Fruit fly (Drosophila melanogaster) whole organism, embryonic: ENCODE measurements around the gene Tti1.

ENCODE experiments used
- Abd-B ChIP-seq: fragments of 200-800 bp; sonication (Bioruptor generic); optimal IDR thresholded peaks from 2 replicates; lab custom pipeline; 2018; ENCODE audit warnings: missing biosample characterization, mild to moderate bottlenecking, missing genetic modification characterization, moderate library complexity
- Awh ChIP-seq: fragments of 200-800 bp; sonication (Bioruptor generic); IDR thresholded peaks from 2 replicates; pipeline ENCODE4, ENCODE4 v1.3.6; 2022; ENCODE audit warnings: missing biosample characterization, missing genetic modification characterization
- B-H1 ChIP-seq: fragments of 200-800 bp; sonication (Bioruptor generic); IDR thresholded peaks from 3 replicates; pipeline ENCODE4 v1.3.6; 2022; ENCODE audit warnings: missing biosample characterization, missing genetic modification characterization
- CG10209 ChIP-seq: fragments of 200-800 bp; sonication (Bioruptor generic); optimal IDR thresholded peaks from 3 replicates; lab custom pipeline; 2017; ENCODE audit warnings: missing biosample characterization, mild to moderate bottlenecking, missing genetic modification characterization, missing genetic modification reagents
- CG10431 ChIP-seq: fragments of 200-800 bp; sonication (Bioruptor generic); optimal IDR thresholded peaks from 3 replicates; lab custom pipeline; 2018; ENCODE audit warnings: missing biosample characterization, mild to moderate bottlenecking, missing genetic modification characterization
- CG10543 ChIP-seq: fragments of 200-800 bp; sonication (Bioruptor generic); optimal IDR thresholded peaks from 3 replicates; lab custom pipeline; 2017; ENCODE audit warnings: missing biosample characterization, mild to moderate bottlenecking, missing genetic modification characterization, moderate library complexity
- CG10979 ChIP-seq: fragments of 200-800 bp; sonication (Bioruptor generic); optimal IDR thresholded peaks from 2 replicates; lab custom pipeline; 2018; ENCODE audit warnings: missing biosample characterization, mild to moderate bottlenecking, missing genetic modification characterization, moderate library complexity
- CG12155 ChIP-seq: fragments of 200-800 bp; sonication (Bioruptor generic); optimal IDR thresholded peaks from 3 replicates; lab custom pipeline; 2016; ENCODE audit warnings: missing biosample characterization, missing genetic modification characterization
- CG13123 ChIP-seq: fragments of 200-800 bp; sonication (Bioruptor generic); optimal IDR thresholded peaks from 2 replicates; lab custom pipeline; 2016; ENCODE audit warnings: missing biosample characterization, missing genetic modification characterization
- CG2678 ChIP-seq: fragments of 200-800 bp; sonication (Bioruptor generic); optimal IDR thresholded peaks from 3 replicates; lab custom pipeline; 2019; ENCODE audit warnings: missing biosample characterization, mild to moderate bottlenecking, missing genetic modification characterization, moderate library complexity
- CG2875 ChIP-seq: fragments of 200-800 bp; sonication (Bioruptor generic); optimal IDR thresholded peaks from 2 replicates; lab custom pipeline; 2017; ENCODE audit warnings: missing biosample characterization, mild to moderate bottlenecking, missing genetic modification characterization, missing genetic modification reagents
- CG5245 ChIP-seq: fragments of 200-800 bp; sonication (Bioruptor generic); optimal IDR thresholded peaks from 3 replicates; lab custom pipeline; 2016; ENCODE audit warnings: missing biosample characterization, missing genetic modification characterization
- CG6254 ChIP-seq: fragments of 200-800 bp; sonication (Bioruptor generic); optimal IDR thresholded peaks from 3 replicates; lab custom pipeline; 2017; ENCODE audit warnings: mild to moderate bottlenecking, missing biosample characterization, missing genetic modification reagents, missing genetic modification characterization
- CG6683 ChIP-seq: fragments of 200-800 bp; sonication (Bioruptor generic); optimal IDR thresholded peaks from 2 replicates; lab custom pipeline; 2017; ENCODE audit warnings: missing biosample characterization, mild to moderate bottlenecking, missing genetic modification characterization, missing genetic modification reagents
- CG6854 ChIP-seq: fragments of 200-800 bp; sonication (Bioruptor generic); optimal IDR thresholded peaks from 3 replicates; lab custom pipeline; 2017; ENCODE audit warnings: missing biosample characterization, mild to moderate bottlenecking, missing genetic modification characterization
- CG7745 ChIP-seq: fragments of 200-800 bp; sonication (Bioruptor generic); optimal IDR thresholded peaks from 2 replicates; lab custom pipeline; 2018; ENCODE audit warnings: missing biosample characterization, mild to moderate bottlenecking, missing genetic modification characterization, moderate library complexity
- CG8281 ChIP-seq: fragments of 200-800 bp; sonication (Bioruptor generic); optimal IDR thresholded peaks from 2 replicates; lab custom pipeline; 2018; ENCODE audit warnings: missing biosample characterization, mild to moderate bottlenecking, missing genetic modification characterization, moderate library complexity
- CrebB ChIP-seq: fragments of 200-800 bp; sonication (Bioruptor generic); optimal IDR thresholded peaks from 3 replicates; lab custom pipeline; 2018; ENCODE audit warnings: missing biosample characterization, mild to moderate bottlenecking, missing genetic modification characterization
- D19B ChIP-seq: fragments of 200-800 bp; sonication (Bioruptor generic); optimal IDR thresholded peaks from 2 replicates; lab custom pipeline; 2017; ENCODE audit warnings: missing biosample characterization, mild to moderate bottlenecking, missing genetic modification characterization
- E2f1 ChIP-seq: fragments of 200-800 bp; sonication (Bioruptor generic); IDR thresholded peaks from 2 replicates; pipeline ENCODE4 v1.3.6; 2022; ENCODE audit warnings: missing biosample characterization, missing genetic modification characterization
- Fer1 ChIP-seq: fragments of 200-800 bp; sonication (Bioruptor generic); optimal IDR thresholded peaks from 2 replicates; lab custom pipeline; 2017; ENCODE audit warnings: missing biosample characterization, mild to moderate bottlenecking, missing genetic modification characterization
- HLHmδ ChIP-seq: fragments of 200-800 bp; sonication (Bioruptor generic); optimal IDR thresholded peaks from 2 replicates; lab custom pipeline; 2018; ENCODE audit warnings: missing biosample characterization, mild to moderate bottlenecking, missing genetic modification characterization, moderate library complexity
- Hr39 ChIP-seq: fragments of >200 bp; optimal IDR thresholded peaks from 2 replicates; lab custom pipeline; 2017
- Mad ChIP-seq: fragments of 200-800 bp; sonication (Bioruptor generic); optimal IDR thresholded peaks from 2 replicates; lab custom pipeline; 2016; ENCODE audit warnings: missing biosample characterization, missing genetic modification characterization
- Nf-YB ChIP-seq: fragments of 200-800 bp; sonication (Bioruptor generic); optimal IDR thresholded peaks from 3 replicates; lab custom pipeline; 2019; ENCODE audit warnings: missing biosample characterization, mild to moderate bottlenecking, missing genetic modification characterization, moderate library complexity
- Nf-YC ChIP-seq: fragments of 200-800 bp; optimal IDR thresholded peaks from 3 replicates; lab custom pipeline; 2019; ENCODE audit warnings: missing biosample characterization, mild to moderate bottlenecking, missing genetic modification characterization, moderate library complexity
- Pdp1 ChIP-seq, 2 experiments: fragments of 200-800 bp; sonication (Bioruptor generic); optimal IDR thresholded peaks; 3 replicates each; lab custom pipeline; 2016; ENCODE audit warnings: missing biosample characterization in 2 of 2, missing genetic modification characterization in 2 of 2, mild to moderate bottlenecking in 1 of 2, moderate library complexity in 1 of 2
- Ssrp ChIP-seq: fragments of 200-800 bp; sonication (Bioruptor generic); optimal IDR thresholded peaks from 2 replicates; lab custom pipeline; 2018; ENCODE audit warnings: missing biosample characterization, mild to moderate bottlenecking, missing genetic modification characterization, moderate library complexity
- Trl ChIP-seq, 3 experiments: fragments of >200 bp in 2 of 3; fragments of 200-800 bp in 1 of 3; sonication (Bioruptor generic) in 1 of 3; optimal IDR thresholded peaks; 2 replicates in 1 of 3; 3 replicates in 2 of 3; lab custom pipeline; 2016 to 2017; ENCODE audit warnings: missing biosample characterization in 1 of 3, missing genetic modification characterization in 1 of 3
- chn ChIP-seq: fragments of 200-800 bp; sonication (Bioruptor generic); optimal IDR thresholded peaks from 2 replicates; lab custom pipeline; 2016; ENCODE audit warnings: missing biosample characterization, missing genetic modification characterization
- crp ChIP-seq, 2 experiments: fragments of 200-800 bp; sonication (Bioruptor generic); optimal IDR thresholded peaks; 2 replicates in 1 of 2; 3 replicates in 1 of 2; lab custom pipeline; 2017; ENCODE audit warnings: missing biosample characterization in 2 of 2, missing genetic modification characterization in 2 of 2, mild to moderate bottlenecking in 1 of 2, moderate library complexity in 1 of 2
- en ChIP-seq: fragments of 200-800 bp; sonication (Bioruptor generic); optimal IDR thresholded peaks from 2 replicates; lab custom pipeline; 2016; ENCODE audit warnings: missing biosample characterization, missing genetic modification characterization
- gem ChIP-seq: fragments of 200-800 bp; sonication (Bioruptor generic); optimal IDR thresholded peaks from 2 replicates; lab custom pipeline; 2019; ENCODE audit warnings: missing biosample characterization, mild to moderate bottlenecking, missing genetic modification characterization, moderate library complexity
- klu ChIP-seq: fragments of 200-800 bp; sonication (Bioruptor generic); IDR thresholded peaks from 2 replicates; pipeline ENCODE4 v1.3.6; 2022; ENCODE audit warnings: missing biosample characterization, missing genetic modification characterization
- lab ChIP-seq: fragments of 200-800 bp; sonication (Bioruptor generic); optimal IDR thresholded peaks from 3 replicates; lab custom pipeline; 2017; ENCODE audit warnings: missing biosample characterization, missing genetic modification characterization, mild to moderate bottlenecking, moderate library complexity, missing genetic modification reagents
- lmd ChIP-seq: fragments of 200-800 bp; sonication (Bioruptor generic); IDR thresholded peaks from 2 replicates; pipeline ENCODE4 v1.3.6; 2022; ENCODE audit warnings: missing biosample characterization, missing genetic modification characterization
- nau ChIP-seq: fragments of 200-800 bp; sonication (Bioruptor generic); optimal IDR thresholded peaks from 3 replicates; lab custom pipeline; 2017; ENCODE audit warnings: missing biosample characterization, mild to moderate bottlenecking, missing genetic modification characterization, missing genetic modification reagents
- pan ChIP-seq, 4 experiments: fragments of >200 bp in 3 of 4; fragments of 200-800 bp in 1 of 4; sonication (Bioruptor generic) in 1 of 4; optimal IDR thresholded peaks in 3 of 4; IDR thresholded peaks in 1 of 4; 2 replicates each; pipeline versions ENCODE4 v1.3.6 to Lab custom; 2017 to 2022; ENCODE audit warnings: missing biosample characterization in 2 of 4, missing genetic modification characterization in 2 of 4, mixed read lengths in 1 of 4
- pb ChIP-seq: fragments of 200-800 bp; sonication (Bioruptor generic); optimal IDR thresholded peaks from 3 replicates; lab custom pipeline; 2016; ENCODE audit warnings: missing biosample characterization, missing genetic modification characterization
- peb ChIP-seq: fragments of 200-800 bp; sonication (Bioruptor generic); IDR thresholded peaks from 2 replicates; pipeline ENCODE4 v1.3.6; 2022; ENCODE audit warnings: missing biosample characterization, missing genetic modification characterization
- sc ChIP-seq, 3 experiments: fragments of >200 bp in 2 of 3; fragments of 200-800 bp in 1 of 3; sonication (Bioruptor generic) in 1 of 3; optimal IDR thresholded peaks; 2 replicates in 2 of 3; 3 replicates in 1 of 3; lab custom pipeline; 2017; ENCODE audit warnings: mild to moderate bottlenecking in 1 of 3, missing biosample characterization in 1 of 3, missing genetic modification characterization in 1 of 3, missing genetic modification reagents in 1 of 3
- shn ChIP-seq: fragments of 200-800 bp; sonication (Bioruptor generic); optimal IDR thresholded peaks from 3 replicates; lab custom pipeline; 2016; ENCODE audit warnings: missing biosample characterization, missing genetic modification characterization
- sob ChIP-seq: fragments of 200-800 bp; sonication (Bioruptor generic); IDR thresholded peaks from 2 replicates; pipeline ENCODE4 v1.3.6; 2022; ENCODE audit warnings: missing biosample characterization, missing genetic modification characterization
- zen2 ChIP-seq: fragments of 200-800 bp; sonication (Bioruptor generic); IDR thresholded peaks from 3 replicates; pipeline ENCODE4 v1.3.6; 2022; ENCODE audit warnings: missing biosample characterization, missing genetic modification characterization; ENCODE audit not compliant: partially characterized antibody
- zfh1 ChIP-seq: fragments of 200-800 bp; sonication (Bioruptor generic); IDR thresholded peaks from 3 replicates; pipeline ENCODE4 v1.3.6; 2022; ENCODE audit warnings: missing biosample characterization, missing genetic modification characterization

Tti1 gene

dm6 chr3R:9725121-9725956, 29.1 kb downstream of the Tti1 start, which contains the start of gene hyd (continued):
- no peak for TF ChIP-seq CG6683 (GFP tag; lab: Kevin White, UChicago)
- no peak for TF ChIP-seq chn

DNA sequence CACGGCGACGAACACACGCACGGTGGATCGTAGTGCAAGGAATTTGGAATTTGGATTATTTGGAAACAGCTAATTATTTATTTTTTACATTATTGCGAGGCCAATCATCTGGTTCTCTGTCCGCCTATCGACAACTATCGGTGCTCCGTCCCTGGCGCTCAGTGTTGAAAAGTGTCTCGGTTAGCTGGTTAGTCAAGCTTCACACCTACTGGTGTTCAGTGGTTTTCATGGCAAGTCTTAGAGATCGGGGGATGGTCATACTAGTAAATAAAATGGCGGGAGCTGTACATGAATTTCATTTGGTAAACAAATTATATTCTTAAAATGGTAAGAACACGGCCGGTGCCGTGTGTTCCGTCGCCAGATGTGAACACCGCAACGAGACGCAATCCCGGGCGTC, 43.6 kb downstream of the Tti1 start, which contains the start of the genes trbd and dmt:
Gene trbd (minus strand): TSS at position 152 of the 400 bp plus-strand sequence.
Gene dmt (plus strand): TSS at position 257 of the 400 bp plus-strand sequence.
- TF ChIP-seq Nf-YB (GFP tag; lab: Kevin White, UChicago), result no peak
- TF ChIP-seq Mad (GFP tag; lab: Kevin White, UChicago), result peak; percentile 58
- TF ChIP-seq zen2, result no peak
- TF ChIP-seq lmd (GFP tag; lab: Robert Waterston, UW), result no peak
- no peak for TF ChIP-seq en (GFP tag; lab: Kevin White, UChicago)
- no peak for TF ChIP-seq klu
- TF ChIP-seq shn (GFP tag; lab: Kevin White, UChicago), result peak; percentile 37
- TF ChIP-seq CG2678 (tag; lab: Kevin White, UChicago), result no peak
- peak in 1 of 2 experiments; percentile 52 for TF ChIP-seq Pdp1 (GFP tag; optimal IDR thresholded peaks at IDR 0.05; lab: Kevin White, UChicago)
- no peak for TF ChIP-seq Nf-YC (tag; lab: Kevin White, UChicago)
- TF ChIP-seq CG5245 (GFP tag; lab: Kevin White, UChicago), result peak; percentile 28
- TF ChIP-seq Trl (optimal IDR thresholded peaks at IDR 0.05; lab: Kevin White, UChicago), result no peak
- TF ChIP-seq Trl (GFP tag; optimal IDR thresholded peaks at IDR 0.05; lab: Kevin White, UChicago), result peak; percentile 71
- no peak for TF ChIP-seq Fer1
- no peak for TF ChIP-seq nau (GFP tag; lab: Kevin White, UChicago)
- no peak for TF ChIP-seq zfh1
- no peak for TF ChIP-seq CG7745 (tag; lab: Kevin White, UChicago)
- no peak for TF ChIP-seq B-H1 (GFP tag; lab: Robert Waterston, UW)
- TF ChIP-seq CrebB, result peak; percentile 49
- TF ChIP-seq pb, result no peak
- TF ChIP-seq D19B (GFP tag; lab: Kevin White, UChicago), result no peak
- no peak for TF ChIP-seq Awh (GFP tag; lab: Robert Waterston, UW)
- TF ChIP-seq CG12155 (GFP tag; lab: Kevin White, UChicago), result peak; percentile 56
- TF ChIP-seq lab, result no peak
- no peak for TF ChIP-seq CG10209
- no peak for TF ChIP-seq pan (optimal IDR thresholded peaks at IDR 0.05; lab: Kevin White, UChicago)
- no peak for TF ChIP-seq pan (GFP tag; optimal IDR thresholded peaks at IDR 0.05 in 1 of 2, IDR thresholded peaks at IDR 0.05 in 1 of 2)
- TF ChIP-seq gem (tag; lab: Kevin White, UChicago), result no peak
- TF ChIP-seq CG2875 (GFP tag; lab: Kevin White, UChicago), result no peak
- TF ChIP-seq sob (GFP tag; lab: Robert Waterston, UW), result no peak
- TF ChIP-seq CG10431 (GFP tag; lab: Kevin White, UChicago), result no peak
- no peak for TF ChIP-seq E2f1 (GFP tag; lab: Robert Waterston, UW)
- no peak for TF ChIP-seq CG6854
- no peak for TF ChIP-seq CG8281 (tag; lab: Kevin White, UChicago)
- TF ChIP-seq sc (optimal IDR thresholded peaks at IDR 0.05; lab: Kevin White, UChicago), result no peak
- no peak for TF ChIP-seq sc (GFP tag; optimal IDR thresholded peaks at IDR 0.05; lab: Kevin White, UChicago)
- no peak for TF ChIP-seq CG10543 (GFP tag; lab: Kevin White, UChicago)
- peak; percentile 34 for TF ChIP-seq CG10979 (tag; lab: Kevin White, UChicago)
- no peak for TF ChIP-seq Ssrp (tag; lab: Kevin White, UChicago)
- no peak for TF ChIP-seq Abd-B (GFP tag; lab: Kevin White, UChicago)
- TF ChIP-seq peb (GFP tag; lab: Robert Waterston, UW), result no peak
- TF ChIP-seq HLHmδ (GFP tag; lab: Kevin White, UChicago), result peak; percentile 23
- no peak for TF ChIP-seq Hr39 (lab: Kevin White, UChicago)
- TF ChIP-seq CG13123 (GFP tag; lab: Kevin White, UChicago), result peak; percentile 40
- no peak for TF ChIP-seq CG6254 (GFP tag; lab: Kevin White, UChicago)
- TF ChIP-seq crp (GFP tag; optimal IDR thresholded peaks at IDR 0.05; lab: Kevin White, UChicago), result peak; percentile 45 to 92
